Fruit fly (Drosophila melanogaster) whole organism, wandering third instar larva: ENCODE measurements around the gene Tnks.

Experiments
- Abd-B ChIP-seq: fragments of >200 bp; optimal IDR thresholded peaks from 2 replicates; lab custom pipeline; 2017; ENCODE audit warnings: missing biosample characterization, missing genetic modification characterization
- CG32264 ChIP-seq: fragments of 200-800 bp; sonication (Bioruptor generic); optimal IDR thresholded peaks from 2 replicates; lab custom pipeline; 2016; ENCODE audit warnings: missing biosample characterization, missing genetic modification characterization
- Hr78 ChIP-seq: fragments of >200 bp; optimal IDR thresholded peaks from 2 replicates; lab custom pipeline; 2017; ENCODE audit warnings: missing biosample characterization, missing genetic modification characterization
- Rel ChIP-seq, 2 experiments: fragments of 200-800 bp; sonication (Bioruptor generic) in 1 of 2; optimal IDR thresholded peaks; 2 replicates in 1 of 2; 3 replicates in 1 of 2; lab custom pipeline; 2016 to 2019; ENCODE audit warnings: mild to moderate bottlenecking in 2 of 2, missing biosample characterization in 2 of 2, missing genetic modification characterization in 2 of 2, moderate library complexity in 1 of 2
- dmrt93B ChIP-seq: fragments of 200-800 bp; sonication (Bioruptor generic); optimal IDR thresholded peaks from 2 replicates; lab custom pipeline; 2018; ENCODE audit warnings: missing biosample characterization, mild to moderate bottlenecking, missing genetic modification characterization
- psq ChIP-seq: fragments of 200-800 bp; sonication (Bioruptor generic); optimal IDR thresholded peaks from 3 replicates; lab custom pipeline; 2017; ENCODE audit warnings: missing biosample characterization, mild to moderate bottlenecking, missing genetic modification characterization, moderate library complexity

DNA sequence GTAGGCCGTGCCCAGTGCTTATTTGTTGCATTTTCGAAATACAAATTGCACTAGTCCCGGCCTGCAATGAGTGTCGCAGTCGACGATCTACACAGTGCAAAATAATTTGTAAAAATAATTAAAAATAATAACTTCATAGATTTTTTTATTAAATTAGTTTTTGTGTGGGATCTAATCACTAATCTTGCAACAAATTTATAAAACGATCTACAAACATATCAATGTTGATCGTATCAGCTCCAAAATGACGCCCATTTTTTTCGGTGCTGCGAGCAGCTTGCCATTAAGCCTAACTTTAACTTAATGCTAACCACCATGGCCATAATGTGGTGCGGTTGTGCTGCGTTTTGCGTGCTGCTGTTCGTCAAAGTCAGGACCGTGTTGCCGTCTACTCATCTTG lies 9.7 kb downstream of the Tnks start:
- no peak for TF ChIP-seq Abd-B (GFP tag; lab: Kevin White, UChicago)
- peak; percentile 13 for TF ChIP-seq dmrt93B
- TF ChIP-seq Hr78 (GFP tag; lab: Kevin White, UChicago), result no peak
- TF ChIP-seq Rel (GFP tag; optimal IDR thresholded peaks at IDR 0.05; lab: Kevin White, UChicago), result no peak
- TF ChIP-seq Rel (tag; optimal IDR thresholded peaks at IDR 0.05; lab: Kevin White, UChicago), result no peak
- no peak for TF ChIP-seq CG32264 (GFP tag; lab: Kevin White, UChicago)
- TF ChIP-seq psq (GFP tag; lab: Kevin White, UChicago), result peak; percentile 40
